Fruit fly (Drosophila melanogaster) Kc167 (cell line): ENCODE results near the gene ras.

Source experiments
- Sin3A ChIP-seq: fragments of >200 bp; optimal IDR thresholded peaks from 2 replicates; lab custom pipeline; 2018; ENCODE audit warnings: missing external identifiers
- h ChIP-seq: fragments of >200 bp; optimal IDR thresholded peaks from 3 replicates; lab custom pipeline; 2018; ENCODE audit warnings: missing external identifiers
- ttk ChIP-seq: sonication (Bioruptor generic); optimal IDR thresholded peaks from 2 replicates; lab custom pipeline; 2017; ENCODE audit warnings: missing external identifiers

dm6 chrX:10784812-10785638 is 40.7 kb downstream of the ras start:
- no peak for TF ChIP-seq h (lab: Kevin White, UChicago)
- TF ChIP-seq ttk (lab: Kevin White, UChicago) = no peak
- no peak for TF ChIP-seq Sin3A (lab: Kevin White, UChicago)
